Worm (Caenorhabditis elegans) whole organism, L1 larva: ENCODE results near the gene ZC239.16.

Experiments
- lin-14 ChIP-seq: fragments of 200-800 bp; sonication (Bioruptor generic); optimal IDR thresholded peaks from 2 replicates; lab custom pipeline; 2018; ENCODE audit warnings: mild to moderate bottlenecking, missing genetic modification characterization, moderate library complexity, missing compliant biosample characterization
- unc-130 ChIP-seq: fragments of 150-350 bp; optimal IDR thresholded peaks from 2 replicates; lab custom pipeline; 2017; ENCODE audit warnings: missing biosample characterization, missing genetic modification characterization, inconsistent platforms
- ztf-4 ChIP-seq: fragments of 150-350 bp; optimal IDR thresholded peaks from 2 replicates; lab custom pipeline; 2014; ENCODE audit warnings: missing biosample characterization, missing genetic modification characterization

- TF ChIP-seq ztf-4 (tag; lab: Kevin White, UChicago) (no peak), lin-14 (GFP tag; lab: Kevin White, UChicago) (no peak), unc-130 (tag; lab: Kevin White, UChicago) (no peak)
Measured at ce11 chrII:3195739-3196138, 29.4 kb downstream of the ZC239.16 start.
